Fruit fly (Drosophila melanogaster) whole organism, embryonic: ENCODE measurements around the gene DCAF12.

Experiments
- B-H2 ChIP-seq: fragments of 200-800 bp; sonication (Bioruptor generic); optimal IDR thresholded peaks from 2 replicates; lab custom pipeline; 2018; ENCODE audit warnings: missing biosample characterization, mild to moderate bottlenecking, missing genetic modification characterization
- CG10274 ChIP-seq: fragments of 200-800 bp; sonication (Bioruptor generic); optimal IDR thresholded peaks from 3 replicates; lab custom pipeline; 2017; ENCODE audit warnings: missing biosample characterization, mild to moderate bottlenecking, missing genetic modification characterization
- CG10366 ChIP-seq: fragments of 200-800 bp; sonication (Bioruptor generic); IDR thresholded peaks from 2 replicates; pipeline ENCODE4 v1.3.6; 2022; ENCODE audit warnings: missing biosample characterization, missing genetic modification characterization
- CG12391 ChIP-seq: fragments of 200-800 bp; sonication (Bioruptor generic); optimal IDR thresholded peaks from 3 replicates; lab custom pipeline; 2018; ENCODE audit warnings: missing biosample characterization, mild to moderate bottlenecking, missing genetic modification characterization, moderate library complexity
- CG13624 ChIP-seq: fragments of 200-800 bp; sonication (Bioruptor generic); optimal IDR thresholded peaks from 2 replicates; lab custom pipeline; 2016; ENCODE audit warnings: missing biosample characterization, missing genetic modification characterization
- CG14710 ChIP-seq: fragments of 200-800 bp; sonication (Bioruptor generic); optimal IDR thresholded peaks from 3 replicates; lab custom pipeline; 2019; ENCODE audit warnings: missing biosample characterization, mild to moderate bottlenecking, missing genetic modification characterization, moderate library complexity
- CG14965 ChIP-seq: fragments of 200-800 bp; sonication (Bioruptor generic); optimal IDR thresholded peaks from 2 replicates; lab custom pipeline; 2016; ENCODE audit warnings: missing biosample characterization, missing genetic modification characterization, borderline replicate concordance
- CG15073 ChIP-seq: fragments of 200-800 bp; sonication (Bioruptor generic); optimal IDR thresholded peaks from 2 replicates; lab custom pipeline; 2016; ENCODE audit warnings: missing biosample characterization, missing genetic modification characterization
- CG1602 ChIP-seq: fragments of 200-800 bp; sonication (Bioruptor generic); optimal IDR thresholded peaks from 3 replicates; lab custom pipeline; 2016; ENCODE audit warnings: missing biosample characterization, missing genetic modification characterization
- CG1792 ChIP-seq: fragments of 200-800 bp; sonication (Bioruptor generic); optimal IDR thresholded peaks from 2 replicates; lab custom pipeline; 2016; ENCODE audit warnings: missing biosample characterization, missing genetic modification characterization
- CG2116 ChIP-seq: fragments of 200-800 bp; sonication (Bioruptor generic); optimal IDR thresholded peaks from 3 replicates; lab custom pipeline; 2018; ENCODE audit warnings: missing biosample characterization, mild to moderate bottlenecking, missing genetic modification characterization
- CG30020 ChIP-seq: fragments of 200-800 bp; optimal IDR thresholded peaks from 2 replicates; lab custom pipeline; 2019; ENCODE audit warnings: missing biosample characterization, mild to moderate bottlenecking, missing genetic modification characterization, moderate library complexity
- CG3281 ChIP-seq: fragments of 200-800 bp; sonication (Bioruptor generic); optimal IDR thresholded peaks from 3 replicates; lab custom pipeline; 2017; ENCODE audit warnings: missing biosample characterization, mild to moderate bottlenecking, missing genetic modification characterization
- CG34422 ChIP-seq: fragments of 200-800 bp; sonication (Bioruptor generic); IDR thresholded peaks from 3 replicates; pipeline ENCODE4 v1.3.6; 2022; ENCODE audit warnings: missing biosample characterization, missing genetic modification characterization
- CG4328 ChIP-seq: fragments of 200-800 bp; sonication (Bioruptor generic); optimal IDR thresholded peaks from 3 replicates; lab custom pipeline; 2017; ENCODE audit warnings: missing biosample characterization, missing genetic modification reagents, missing genetic modification characterization
- CG4404 ChIP-seq: fragments of 200-800 bp; sonication (Bioruptor generic); IDR thresholded peaks from 2 replicates; pipeline ENCODE4 v1.3.6; 2022; ENCODE audit warnings: missing biosample characterization, missing genetic modification characterization
- CG6175 ChIP-seq: fragments of 200-800 bp; sonication (Bioruptor generic); IDR thresholded peaks from 3 replicates; pipeline ENCODE4 v1.3.6; 2022; ENCODE audit warnings: missing biosample characterization, missing genetic modification characterization
- CG6254 ChIP-seq: fragments of 200-800 bp; sonication (Bioruptor generic); optimal IDR thresholded peaks from 3 replicates; lab custom pipeline; 2017; ENCODE audit warnings: mild to moderate bottlenecking, missing biosample characterization, missing genetic modification reagents, missing genetic modification characterization
- CG6654 ChIP-seq: fragments of 200-800 bp; sonication (Bioruptor generic); optimal IDR thresholded peaks from 2 replicates; lab custom pipeline; 2017; ENCODE audit warnings: missing biosample characterization, mild to moderate bottlenecking, missing genetic modification characterization
- CG7745 ChIP-seq: fragments of 200-800 bp; sonication (Bioruptor generic); optimal IDR thresholded peaks from 2 replicates; lab custom pipeline; 2018; ENCODE audit warnings: missing biosample characterization, mild to moderate bottlenecking, missing genetic modification characterization, moderate library complexity
- CG8359 ChIP-seq: fragments of 200-800 bp; sonication (Bioruptor generic); optimal IDR thresholded peaks from 2 replicates; lab custom pipeline; 2017; ENCODE audit warnings: missing biosample characterization, mild to moderate bottlenecking, missing genetic modification characterization, borderline replicate concordance
- CG8388 ChIP-seq: fragments of 200-800 bp; sonication (Bioruptor generic); optimal IDR thresholded peaks from 2 replicates; lab custom pipeline; 2019; ENCODE audit warnings: missing biosample characterization, mild to moderate bottlenecking, missing genetic modification characterization, moderate library complexity
- CG9817 ChIP-seq: fragments of 200-800 bp; sonication (Bioruptor generic); optimal IDR thresholded peaks from 2 replicates; lab custom pipeline; 2018; ENCODE audit warnings: missing biosample characterization, mild to moderate bottlenecking, missing genetic modification characterization, moderate library complexity
- CHES-1-like ChIP-seq: fragments of 200-800 bp; sonication (Bioruptor generic); optimal IDR thresholded peaks from 2 replicates; lab custom pipeline; 2016; ENCODE audit warnings: missing biosample characterization, missing genetic modification characterization
- Dad ChIP-seq: fragments of 200-800 bp; sonication (Bioruptor generic); optimal IDR thresholded peaks from 3 replicates; lab custom pipeline; 2016; ENCODE audit warnings: missing biosample characterization, missing genetic modification characterization
- Doc2 ChIP-seq: fragments of 200-800 bp; sonication (Bioruptor generic); IDR thresholded peaks from 2 replicates; pipeline ENCODE4 v1.3.6; 2022; ENCODE audit warnings: missing biosample characterization, missing genetic modification characterization
- HLH3B ChIP-seq: fragments of 200-800 bp; sonication (Bioruptor generic); IDR thresholded peaks from 2 replicates; pipeline ENCODE4 v1.3.6; 2022; ENCODE audit warnings: missing biosample characterization, missing genetic modification characterization
- Mes4 ChIP-seq: fragments of 200-800 bp; sonication (Bioruptor generic); optimal IDR thresholded peaks from 2 replicates; lab custom pipeline; 2016; ENCODE audit warnings: missing biosample characterization, missing genetic modification characterization
- Oli ChIP-seq: fragments of 200-800 bp; sonication (Bioruptor generic); optimal IDR thresholded peaks from 2 replicates; lab custom pipeline; 2018; ENCODE audit warnings: missing biosample characterization, mild to moderate bottlenecking, missing genetic modification characterization, moderate library complexity
- Pdp1 ChIP-seq, 2 experiments: fragments of 200-800 bp; sonication (Bioruptor generic); optimal IDR thresholded peaks; 3 replicates each; lab custom pipeline; 2016; ENCODE audit warnings: missing biosample characterization in 2 of 2, missing genetic modification characterization in 2 of 2, mild to moderate bottlenecking in 1 of 2, moderate library complexity in 1 of 2
- Ptx1 ChIP-seq: fragments of 200-800 bp; sonication (Bioruptor generic); IDR thresholded peaks from 2 replicates; pipeline ENCODE4 v1.3.6; 2022; ENCODE audit warnings: missing biosample characterization, missing genetic modification characterization
- Sin3A ChIP-seq: fragments of >200 bp; optimal IDR thresholded peaks from 2 replicates; lab custom pipeline; 2018
- YL-1 ChIP-seq: fragments of 200-800 bp; sonication (Bioruptor generic); optimal IDR thresholded peaks from 3 replicates; lab custom pipeline; 2017; ENCODE audit warnings: missing biosample characterization, mild to moderate bottlenecking, missing genetic modification characterization
- ase ChIP-seq: fragments of 200-800 bp; sonication (Bioruptor generic); IDR thresholded peaks from 3 replicates; pipeline ENCODE4 v1.3.6; 2022; ENCODE audit warnings: missing biosample characterization, missing genetic modification characterization
- az2 ChIP-seq: fragments of 200-800 bp; sonication (Bioruptor generic); optimal IDR thresholded peaks from 3 replicates; lab custom pipeline; 2016; ENCODE audit warnings: missing biosample characterization, missing genetic modification characterization
- chinmo ChIP-seq: fragments of 200-800 bp; sonication (Bioruptor generic); IDR thresholded peaks from 4 replicates; pipeline ENCODE4 v1.3.6; 2022; ENCODE audit warnings: missing biosample characterization, missing genetic modification characterization; ENCODE audit not compliant: partially characterized antibody
- corto ChIP-seq: fragments of 200-800 bp; sonication (Bioruptor generic); optimal IDR thresholded peaks from 2 replicates; lab custom pipeline; 2016; ENCODE audit warnings: missing biosample characterization, mild to moderate bottlenecking, missing genetic modification characterization, moderate library complexity
- dan ChIP-seq: fragments of 200-800 bp; sonication (Bioruptor generic); IDR thresholded peaks from 2 replicates; pipeline ENCODE4 v1.3.6; 2022; ENCODE audit warnings: missing biosample characterization, missing genetic modification characterization
- dmrt11E ChIP-seq: fragments of 200-800 bp; sonication (Bioruptor generic); optimal IDR thresholded peaks from 3 replicates; lab custom pipeline; 2018; ENCODE audit warnings: missing biosample characterization, mild to moderate bottlenecking, missing genetic modification characterization, moderate library complexity
- grau ChIP-seq: fragments of 200-800 bp; optimal IDR thresholded peaks from 3 replicates; lab custom pipeline; 2019; ENCODE audit warnings: missing biosample characterization, mild to moderate bottlenecking, missing genetic modification characterization, moderate library complexity
- gro ChIP-seq: fragments of 200-800 bp; sonication (Bioruptor generic); optimal IDR thresholded peaks from 2 replicates; lab custom pipeline; 2016; ENCODE audit warnings: missing biosample characterization, missing genetic modification characterization
- ham ChIP-seq: fragments of 200-800 bp; sonication (Bioruptor generic); IDR thresholded peaks from 2 replicates; pipeline ENCODE4 v1.3.6; 2022; ENCODE audit warnings: missing biosample characterization, missing genetic modification characterization
- knrl ChIP-seq: fragments of 200-800 bp; sonication (Bioruptor generic); IDR thresholded peaks from 3 replicates; pipeline ENCODE4 v1.3.6; 2022; ENCODE audit warnings: missing biosample characterization, missing genetic modification characterization; ENCODE audit not compliant: partially characterized antibody
- mld ChIP-seq: fragments of 200-800 bp; sonication (Bioruptor generic); IDR thresholded peaks from 3 replicates; pipeline ENCODE4 v1.3.6; 2022; ENCODE audit warnings: missing biosample characterization, missing genetic modification characterization; ENCODE audit not compliant: partially characterized antibody
- nmo ChIP-seq: fragments of 200-800 bp; sonication (Bioruptor generic); optimal IDR thresholded peaks from 2 replicates; lab custom pipeline; 2018; ENCODE audit warnings: missing biosample characterization, mild to moderate bottlenecking, missing genetic modification characterization, moderate library complexity
- phol ChIP-seq: fragments of 200-800 bp; sonication (Bioruptor generic); optimal IDR thresholded peaks from 3 replicates; lab custom pipeline; 2018; ENCODE audit warnings: missing biosample characterization, mild to moderate bottlenecking, missing genetic modification characterization, moderate library complexity
- ro ChIP-seq: fragments of 200-800 bp; sonication (Bioruptor generic); IDR thresholded peaks from 2 replicates; pipeline ENCODE4 v1.3.6; 2022; ENCODE audit warnings: missing biosample characterization, missing genetic modification characterization
- sqz ChIP-seq: fragments of 200-800 bp; sonication (Bioruptor generic); optimal IDR thresholded peaks from 3 replicates; lab custom pipeline; 2018; ENCODE audit warnings: missing biosample characterization, mild to moderate bottlenecking, missing genetic modification characterization
- trem ChIP-seq: fragments of 200-800 bp; optimal IDR thresholded peaks from 3 replicates; lab custom pipeline; 2019; ENCODE audit warnings: missing biosample characterization, mild to moderate bottlenecking, missing genetic modification characterization, moderate library complexity
- ttk ChIP-seq: fragments of 200-800 bp; sonication (Bioruptor generic); IDR thresholded peaks from 2 replicates; pipeline ENCODE4 v2.1.2; 2022; ENCODE audit warnings: missing biosample characterization, missing genetic modification characterization
- zen ChIP-seq: fragments of 200-800 bp; sonication (Bioruptor generic); optimal IDR thresholded peaks from 3 replicates; lab custom pipeline; 2018; ENCODE audit warnings: missing biosample characterization, mild to moderate bottlenecking, missing genetic modification characterization, moderate library complexity

The DCAF12 gene

dm6 chr3R:11974631-11975030 lies 42.2 kb downstream of the DCAF12 start, which contains the start of gene Tango9 (continued):
- TF ChIP-seq knrl (GFP tag; lab: Robert Waterston, UW) (peak; percentile 33; the same call in 1 of the 3 replicates), CG10366 (GFP tag; lab: Robert Waterston, UW) (no peak), CG6254 (GFP tag; lab: Kevin White, UChicago) (no peak), CG13624 (peak; percentile 16), gro (GFP tag; lab: Kevin White, UChicago) (no peak), trem (tag; lab: Kevin White, UChicago) (peak; percentile 63), chinmo (GFP tag; lab: Robert Waterston, UW) (no peak), ham (no peak), CG12391 (tag; lab: Kevin White, UChicago) (peak; percentile 26), CG14965 (GFP tag; lab: Kevin White, UChicago) (no peak), zen (tag; lab: Kevin White, UChicago) (peak; percentile 10), sqz (GFP tag; lab: Kevin White, UChicago) (peak; percentile 41), Oli (tag; lab: Kevin White, UChicago) (no peak), ase (no peak), az2 (GFP tag; lab: Kevin White, UChicago) (no peak), grau (tag; lab: Kevin White, UChicago) (peak; percentile 13), CG2116 (GFP tag; lab: Kevin White, UChicago) (peak; percentile 54), Pdp1 (GFP tag; optimal IDR thresholded peaks at IDR 0.05; lab: Kevin White, UChicago) (peak in 1 of 2 experiments; percentile 18), CG9817 (no peak), CG1602 (GFP tag; lab: Kevin White, UChicago) (no peak), CG4328 (GFP tag; lab: Kevin White, UChicago) (no peak), CG34422 (GFP tag; lab: Robert Waterston, UW) (peak; percentile 25; the same call in 1 of the 3 replicates), nmo (peak; percentile 25), CG14710 (tag; lab: Kevin White, UChicago) (peak; percentile 59), Mes4 (GFP tag; lab: Kevin White, UChicago) (no peak), CG30020 (tag; lab: Kevin White, UChicago) (peak; percentile 11), CG3281 (GFP tag; lab: Kevin White, UChicago) (no peak), CG8388 (no peak), phol (tag; lab: Kevin White, UChicago) (peak; percentile 39), dan (no peak), CG6654 (GFP tag; lab: Kevin White, UChicago) (no peak), Doc2 (no peak), HLH3B (0 out of 2 replicates have a peak, but pooled peaks have one; percentile 9), CG8359 (no peak), CG10274 (GFP tag; lab: Kevin White, UChicago) (peak; percentile 60), CG15073 (GFP tag; lab: Kevin White, UChicago) (no peak), corto (no peak), CG6175 (GFP tag; lab: Robert Waterston, UW) (no peak), CHES-1-like (GFP tag; lab: Kevin White, UChicago) (peak; percentile 24), dmrt11E (tag; lab: Kevin White, UChicago) (no peak), Ptx1 (GFP tag; lab: Robert Waterston, UW) (no peak), Dad (no peak), mld (GFP tag; lab: Robert Waterston, UW) (no peak), ro (GFP tag; lab: Robert Waterston, UW) (no peak), CG1792 (GFP tag; lab: Kevin White, UChicago) (no peak), CG4404 (GFP tag; lab: Robert Waterston, UW) (no peak), B-H2 (GFP tag; lab: Kevin White, UChicago) (peak; percentile 23), YL-1 (peak; percentile 39), CG7745 (no peak), Sin3A (peak; percentile 55), ttk (GFP tag; lab: Robert Waterston, UW) (no peak)
